Worm (Caenorhabditis elegans) whole organism, late embryonic: ENCODE data around the gene arrd-6.

Experiments used
- C38D4.7 ChIP-seq: fragments of 200-800 bp; sonication (Bioruptor generic); optimal IDR thresholded peaks from 2 replicates; lab custom pipeline; 2018; ENCODE audit warnings: mild to moderate bottlenecking, missing genetic modification characterization, moderate library complexity, missing compliant biosample characterization
- ahr-1 ChIP-seq: sonication (generic microtip); optimal IDR thresholded peaks from 2 replicates; lab custom pipeline; 2016; ENCODE audit warnings: missing genetic modification characterization, missing compliant biosample characterization
- hlh-15 ChIP-seq: sonication (generic microtip); optimal IDR thresholded peaks from 2 replicates; lab custom pipeline; 2016; ENCODE audit warnings: missing genetic modification characterization, missing compliant biosample characterization
- nfya-1 ChIP-seq: sonication (generic microtip); optimal IDR thresholded peaks from 2 replicates; lab custom pipeline; 2017; ENCODE audit warnings: missing genetic modification characterization, mild to moderate bottlenecking, missing compliant biosample characterization, antibody characterized with exemption, moderate library complexity
- nhr-11 ChIP-seq: fragments of 150-350 bp; optimal IDR thresholded peaks from 2 replicates; lab custom pipeline; 2014; ENCODE audit warnings: missing biosample characterization, missing genetic modification characterization

ce11 chrII:11112419-11112818, 30.1 kb upstream of the arrd-6 start, which contains the start of gene mat-2:
- TF ChIP-seq ahr-1 (tag; lab: Kevin White, UChicago) (no peak), C38D4.7 (no peak), nfya-1 (tag; lab: Kevin White, UChicago) (no peak), hlh-15 (tag; lab: Kevin White, UChicago) (no peak), nhr-11 (tag; lab: Kevin White, UChicago) (no peak)
